Fruit fly (Drosophila melanogaster) whole organism: Measurements from ENCODE around the gene CG16952.

Experiments used
- CG8478 ChIP-seq: fragments of >200 bp; optimal IDR thresholded peaks from 2 replicates; lab custom pipeline; 2018; ENCODE audit warnings: inconsistent platforms
- Dll ChIP-seq: fragments of >200 bp; optimal IDR thresholded peaks from 2 replicates; lab custom pipeline; 2017
- EcR ChIP-seq, 2 experiments: fragments of >200 bp; optimal IDR thresholded peaks; 2 replicates each; lab custom pipeline; 2017; ENCODE audit warnings: missing biosample characterization in 2 of 2, missing genetic modification characterization in 2 of 2, missing genetic modification reagents in 2 of 2
- pan ChIP-seq: fragments of >200 bp; optimal IDR thresholded peaks from 2 replicates; lab custom pipeline; 2017
- psq ChIP-seq: fragments of >200 bp; optimal IDR thresholded peaks from 2 replicates; lab custom pipeline; 2017
- usp ChIP-seq: fragments of >200 bp; optimal IDR thresholded peaks from 2 replicates; lab custom pipeline; 2017; ENCODE audit warnings: missing biosample characterization, missing genetic modification characterization, mixed read lengths

Gene CG16952

DNA sequence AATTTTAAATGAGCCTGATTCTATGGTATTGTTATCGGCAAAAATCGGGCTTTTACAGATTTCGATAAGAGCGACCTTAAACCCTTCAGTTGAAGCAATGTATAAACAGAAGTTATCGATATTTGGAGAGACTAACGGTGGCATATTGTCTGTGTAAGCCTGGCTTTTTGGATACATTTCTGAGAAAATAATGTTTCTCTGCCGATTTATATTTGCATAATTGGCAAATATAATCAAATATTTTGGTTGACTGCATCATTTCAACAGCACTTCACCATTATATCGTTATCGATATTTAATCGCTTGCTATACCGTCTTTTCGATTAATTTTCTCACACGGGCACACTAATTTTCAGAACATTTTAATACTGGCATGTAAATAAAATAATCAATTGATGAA lies at the start of gene CG16952:
Gene CG16952 (plus strand): TSS at position 341 of the 400 bp plus-strand sequence.
- TF ChIP-seq psq (lab: Kevin White, UChicago) (no peak), Dll (lab: Kevin White, UChicago) (no peak), EcR (GFP tag; optimal IDR thresholded peaks at IDR 0.05; lab: Kevin White, UChicago) (no peak), pan (lab: Kevin White, UChicago) (no peak), usp (GFP tag; lab: Kevin White, UChicago) (no peak), CG8478 (lab: Kevin White, UChicago) (no peak)

DNA sequence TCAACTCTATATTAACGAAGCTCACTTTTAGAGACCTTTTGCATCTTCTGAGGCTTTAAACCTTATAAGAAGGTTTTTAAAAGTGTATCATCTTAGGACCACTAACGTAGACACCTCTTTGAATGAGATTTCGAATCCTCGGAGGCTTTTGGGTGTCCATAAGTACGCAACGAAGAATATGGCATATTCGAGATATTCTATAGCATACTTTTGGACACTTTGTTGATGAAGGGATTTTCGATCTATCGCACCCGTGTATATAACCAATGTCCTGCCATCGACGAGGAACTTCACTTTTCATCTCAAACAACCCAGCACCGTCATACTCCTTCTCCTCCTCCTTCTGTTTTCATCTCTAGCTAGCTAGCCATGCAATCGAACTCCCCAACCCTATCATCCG lies 47.6 kb upstream of the CG16952 start:
- no peak for TF ChIP-seq EcR (GFP tag; optimal IDR thresholded peaks at IDR 0.05; lab: Kevin White, UChicago)
- TF ChIP-seq Dll (lab: Kevin White, UChicago), result no peak
- TF ChIP-seq psq (lab: Kevin White, UChicago), result no peak
- TF ChIP-seq pan (lab: Kevin White, UChicago), result no peak
- no peak for TF ChIP-seq usp (GFP tag; lab: Kevin White, UChicago)
- TF ChIP-seq CG8478 (lab: Kevin White, UChicago), result no peak

DNA sequence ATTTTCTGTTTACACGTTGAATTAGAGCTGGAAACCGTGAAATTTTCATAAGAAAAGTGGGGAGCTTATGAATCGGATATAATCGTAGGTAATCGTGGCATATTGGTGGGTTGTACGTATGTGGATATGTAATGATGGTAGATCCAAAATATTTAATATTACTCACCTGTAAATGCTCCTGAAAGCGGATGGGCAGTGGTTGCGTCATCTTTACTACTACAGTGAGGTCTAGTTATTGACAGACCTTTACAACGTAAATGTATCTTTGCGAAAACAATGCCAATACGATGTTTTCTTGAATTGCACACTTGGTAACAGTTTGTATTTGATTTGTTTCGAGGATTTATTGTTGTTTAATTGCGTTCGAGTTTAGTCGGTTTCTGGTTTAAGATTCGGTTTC lies 36.0 kb upstream of the CG16952 start:
- no peak for TF ChIP-seq EcR (GFP tag; optimal IDR thresholded peaks at IDR 0.05; lab: Kevin White, UChicago)
- no peak for TF ChIP-seq CG8478 (lab: Kevin White, UChicago)
- no peak for TF ChIP-seq Dll (lab: Kevin White, UChicago)
- TF ChIP-seq pan (lab: Kevin White, UChicago), result no peak
- no peak for TF ChIP-seq usp (GFP tag; lab: Kevin White, UChicago)
- TF ChIP-seq psq (lab: Kevin White, UChicago), result no peak

DNA sequence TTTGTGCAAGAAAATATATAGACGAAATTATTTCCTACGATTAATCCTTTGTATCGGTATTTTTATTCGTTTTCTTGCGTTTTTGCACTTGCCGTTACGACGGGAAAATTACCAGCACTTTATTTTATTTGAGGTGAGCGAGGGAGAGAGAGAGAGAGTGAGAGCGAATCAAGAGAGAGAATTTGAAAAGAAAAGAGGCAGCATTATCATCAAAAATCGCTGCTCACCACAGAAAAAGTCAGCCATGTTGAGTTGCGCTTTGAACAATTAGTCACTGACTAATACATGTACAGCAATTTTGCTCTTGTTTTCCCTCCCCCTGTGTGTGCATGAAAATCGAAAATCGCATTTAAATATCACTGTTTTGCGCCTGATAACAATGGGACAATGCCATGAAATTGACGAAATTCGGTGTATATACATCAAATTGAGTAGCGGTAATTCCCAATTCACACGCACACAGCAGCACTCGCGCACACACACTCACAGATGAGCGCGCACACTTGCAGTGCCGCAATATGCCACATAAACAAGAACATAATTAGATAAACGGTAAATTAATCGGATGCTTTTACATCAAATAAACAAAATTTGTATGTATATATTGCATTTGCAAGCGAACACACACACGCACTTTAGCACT lies 35.3 kb upstream of the CG16952 start:
- TF ChIP-seq usp (GFP tag; lab: Kevin White, UChicago) (no peak), Dll (lab: Kevin White, UChicago) (no peak), pan (lab: Kevin White, UChicago) (no peak), EcR (GFP tag; optimal IDR thresholded peaks at IDR 0.05; lab: Kevin White, UChicago) (no peak), CG8478 (lab: Kevin White, UChicago) (no peak), psq (lab: Kevin White, UChicago) (no peak)

DNA sequence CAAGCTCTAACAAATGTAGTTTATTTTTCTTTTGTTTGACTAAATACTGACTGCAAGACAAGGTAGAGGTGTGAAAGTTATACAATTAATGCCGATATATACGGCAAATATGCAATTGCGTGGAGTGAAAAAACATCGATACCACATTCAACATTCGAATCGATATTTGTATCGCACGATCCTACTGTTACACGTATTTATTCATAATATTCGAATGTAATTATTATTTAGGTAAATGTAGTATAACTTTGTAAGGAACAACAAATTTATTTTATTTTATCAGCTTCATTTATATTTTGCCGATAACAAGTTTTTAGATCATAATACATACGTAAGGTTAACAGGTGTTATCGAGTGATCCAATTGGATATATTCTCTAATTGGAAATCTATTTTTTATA lies 34.6 kb upstream of the CG16952 start, which contains the start of gene Chc:
Gene Chc (minus strand): TSS at position 98 of the 400 bp plus-strand sequence.
- TF ChIP-seq psq (lab: Kevin White, UChicago) (no peak), Dll (lab: Kevin White, UChicago) (no peak), pan (lab: Kevin White, UChicago) (no peak), usp (GFP tag; lab: Kevin White, UChicago) (no peak), EcR (GFP tag; optimal IDR thresholded peaks at IDR 0.05; lab: Kevin White, UChicago) (no peak), CG8478 (lab: Kevin White, UChicago) (no peak)

DNA sequence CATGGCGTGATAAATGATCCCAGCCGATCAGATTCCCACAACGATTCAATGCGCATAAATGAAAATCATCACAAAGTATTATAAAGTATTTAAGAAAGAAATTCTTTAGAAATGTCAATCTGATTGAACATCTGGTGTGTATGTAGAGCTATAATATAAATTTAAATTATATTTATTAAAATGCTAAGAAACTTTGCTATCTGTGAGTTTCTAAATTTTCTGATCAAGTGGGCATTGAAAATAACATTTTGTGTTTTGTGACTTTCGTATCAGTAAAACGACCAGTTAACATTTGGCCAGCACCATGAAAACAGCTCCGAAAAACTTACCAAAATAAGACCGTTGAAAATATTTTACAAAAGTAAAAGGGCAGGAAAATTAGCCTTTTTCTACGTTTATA lies 32.5 kb upstream of the CG16952 start, which contains the start of gene CG8565:
Gene CG8565 (plus strand): TSS at position 301 of the 400 bp plus-strand sequence.
- TF ChIP-seq psq (lab: Kevin White, UChicago), result no peak
- TF ChIP-seq Dll (lab: Kevin White, UChicago), result no peak
- TF ChIP-seq CG8478 (lab: Kevin White, UChicago), result no peak
- no peak for TF ChIP-seq usp (GFP tag; lab: Kevin White, UChicago)
- no peak for TF ChIP-seq pan (lab: Kevin White, UChicago)
- TF ChIP-seq EcR (GFP tag; optimal IDR thresholded peaks at IDR 0.05; lab: Kevin White, UChicago), result no peak

DNA sequence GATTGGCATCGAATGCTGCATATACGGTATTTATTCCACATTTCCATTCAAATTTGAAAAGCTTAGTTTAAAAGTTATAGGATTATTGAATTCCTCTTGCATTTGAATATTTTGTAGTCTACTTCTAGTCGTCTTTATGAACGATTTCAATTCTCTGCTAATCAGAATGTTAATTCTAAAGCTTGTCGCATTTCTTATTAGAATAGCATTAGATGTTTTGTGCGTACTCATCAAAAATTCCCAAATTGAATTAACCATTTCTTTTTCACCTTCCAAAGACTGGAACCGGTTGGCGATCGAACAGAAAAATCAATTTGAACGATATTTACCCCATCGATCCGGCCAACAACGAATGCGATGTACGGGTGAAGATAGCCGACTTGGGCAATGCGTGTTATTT lies 30.0 kb upstream of the CG16952 start:
- TF ChIP-seq psq (lab: Kevin White, UChicago) (no peak), EcR (GFP tag; optimal IDR thresholded peaks at IDR 0.05; lab: Kevin White, UChicago) (no peak), usp (GFP tag; lab: Kevin White, UChicago) (no peak)

DNA sequence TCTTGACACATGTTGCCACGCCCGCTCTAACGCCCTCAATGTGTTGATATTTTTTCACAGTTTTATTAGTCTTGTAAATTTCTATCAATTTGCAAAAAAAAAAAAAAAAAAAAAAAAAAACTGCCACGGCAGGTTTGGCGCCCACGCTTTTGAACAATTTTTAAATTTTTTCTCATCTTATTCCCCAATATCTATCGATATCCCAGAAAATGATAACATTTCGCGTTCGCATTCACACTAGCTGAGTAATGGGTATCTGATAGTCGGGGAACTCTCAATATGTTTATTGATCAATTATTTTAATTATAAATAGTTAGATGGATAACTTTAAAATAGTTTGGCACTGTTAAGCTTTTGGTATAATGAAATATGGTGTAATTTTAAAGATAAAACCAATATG lies 28.6 kb upstream of the CG16952 start:
- no peak for TF ChIP-seq pan (lab: Kevin White, UChicago)
- TF ChIP-seq EcR (GFP tag; optimal IDR thresholded peaks at IDR 0.05; lab: Kevin White, UChicago), result no peak

DNA sequence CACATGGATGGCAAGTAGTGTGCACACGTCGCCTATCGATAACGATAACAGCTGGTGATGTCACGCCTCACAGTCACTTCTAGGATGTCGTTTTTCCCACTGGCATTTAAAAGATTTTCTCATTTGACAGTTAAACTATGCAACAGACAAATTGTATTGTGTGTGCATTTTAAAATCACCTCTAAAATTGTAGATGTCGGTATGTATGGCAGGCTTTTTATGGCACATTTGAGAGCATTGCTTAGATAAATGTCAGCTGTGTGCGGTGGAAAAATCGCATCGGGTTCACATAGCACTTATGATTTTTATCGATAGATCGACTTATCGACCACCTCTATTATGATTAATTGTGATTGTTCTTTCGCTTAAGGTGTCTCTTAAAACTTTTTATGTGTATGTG lies 25.8 kb upstream of the CG16952 start, which contains the start of the genes ArgRS and CG8578:
Gene ArgRS (minus strand): TSS at position 7 of the 400 bp plus-strand sequence.
Gene CG8578 (plus strand): TSS at position 338 of the 400 bp plus-strand sequence.
- TF ChIP-seq EcR (GFP tag; optimal IDR thresholded peaks at IDR 0.05; lab: Kevin White, UChicago), result no peak
- no peak for TF ChIP-seq usp (GFP tag; lab: Kevin White, UChicago)

DNA sequence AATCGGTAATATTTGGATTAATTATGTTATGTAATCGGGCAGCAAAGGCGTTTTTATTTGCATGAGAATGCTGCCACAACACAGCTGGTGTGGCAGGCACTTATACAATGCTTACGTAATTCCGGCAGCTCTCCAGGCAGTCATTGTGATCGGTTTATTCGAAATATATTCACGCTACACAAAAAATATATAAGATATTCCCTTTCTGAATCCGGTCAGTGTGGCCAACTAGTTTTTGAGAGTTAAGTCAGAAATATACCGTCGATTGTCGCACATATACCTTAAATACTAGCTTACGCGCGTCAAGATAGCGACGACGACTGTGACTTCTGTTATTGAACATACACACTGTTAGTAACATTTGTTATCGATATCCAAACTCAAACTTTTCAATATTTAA lies 21.0 kb upstream of the CG16952 start, which contains the start of gene sun:
Gene sun (minus strand): TSS at position 238 of the 400 bp plus-strand sequence.
- TF ChIP-seq EcR (GFP tag; optimal IDR thresholded peaks at IDR 0.05; lab: Kevin White, UChicago) (no peak), CG8478 (lab: Kevin White, UChicago) (no peak), psq (lab: Kevin White, UChicago) (no peak), Dll (lab: Kevin White, UChicago) (no peak), pan (lab: Kevin White, UChicago) (no peak), usp (GFP tag; lab: Kevin White, UChicago) (no peak)

DNA sequence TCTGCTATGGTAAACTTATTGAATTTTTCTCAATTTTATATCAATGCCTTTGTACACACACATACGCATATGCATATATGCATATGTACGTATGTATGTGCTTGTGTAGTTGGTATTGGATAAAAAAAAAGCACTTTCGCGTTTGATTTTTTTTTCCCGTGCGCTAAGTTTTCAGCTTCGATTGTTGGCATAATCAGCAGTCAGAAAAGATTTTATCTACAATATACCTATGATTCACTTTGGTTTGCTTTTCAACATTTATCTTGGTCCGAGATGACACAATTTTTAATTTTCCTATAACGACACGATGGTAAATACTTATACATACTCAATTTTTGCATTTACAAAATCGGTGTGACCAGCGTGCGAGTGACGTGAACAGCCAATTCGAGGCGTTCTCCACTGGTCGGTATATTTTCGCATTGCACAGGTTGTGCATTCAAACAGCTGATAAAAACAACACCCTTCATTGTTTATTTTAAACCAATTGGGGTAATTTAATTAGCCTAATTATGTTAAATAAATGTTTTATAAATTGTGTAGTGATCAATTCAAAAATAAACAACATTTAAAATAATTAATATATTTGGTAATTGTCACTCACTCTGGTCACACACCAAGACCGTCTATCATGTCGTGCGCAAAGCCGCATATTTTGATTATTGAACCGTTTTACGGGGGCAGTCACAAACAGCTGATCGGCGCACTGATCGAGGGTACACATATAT lies 17.0 kb upstream of the CG16952 start, which contains the start of the genes UBL3 and CG15914:
Gene UBL3 (minus strand): TSS at position 361 of the 728 bp plus-strand sequence.
Gene CG15914 (plus strand): TSS at position 607 of the 728 bp plus-strand sequence.
- TF ChIP-seq psq (lab: Kevin White, UChicago) (no peak), usp (GFP tag; lab: Kevin White, UChicago) (no peak), Dll (lab: Kevin White, UChicago) (no peak), EcR (GFP tag; optimal IDR thresholded peaks at IDR 0.05; lab: Kevin White, UChicago) (no peak), CG8478 (lab: Kevin White, UChicago) (no peak)
